Worm (Caenorhabditis elegans) whole organism, L4/young adult: Measurements from ENCODE around the gene hlh-11.

Experiments
- W03F9.2 ChIP-seq: fragments of 150-350 bp; optimal IDR thresholded peaks from 2 replicates; lab custom pipeline; 2014; ENCODE audit warnings: missing biosample characterization, missing genetic modification characterization
- dao-5 ChIP-seq: sonication (generic microtip); optimal IDR thresholded peaks from 2 replicates; lab custom pipeline; 2016; ENCODE audit warnings: missing genotype, missing genetic modification characterization, moderate library complexity, missing compliant biosample characterization
- him-1 ChIP-seq: sonication (generic microtip); optimal IDR thresholded peaks from 2 replicates; lab custom pipeline; 2016; ENCODE audit warnings: missing genotype, missing genetic modification reagents, missing genetic modification characterization, missing compliant biosample characterization

- no peak for TF ChIP-seq dao-5 (tag; lab: Kevin White, UChicago)
- TF ChIP-seq him-1 (tag; lab: Kevin White, UChicago): no peak
- no peak for TF ChIP-seq W03F9.2 (tag; lab: Kevin White, UChicago)
Observed at ce11 chrIII:9651871-9652270, 32.4 kb downstream of the hlh-11 start, which contains the start of gene C15H7.3.
